Fruit fly (Drosophila melanogaster): ENCODE data around the gene GstO3.

- TF ChIP-seq Sox15 (GFP tag; optimal IDR thresholded peaks at IDR 0.05), result no peak
- no peak for TF ChIP-seq Hr39 (GFP tag; optimal IDR thresholded peaks at IDR 0.05)
- TF ChIP-seq ss (GFP tag; optimal IDR thresholded peaks at IDR 0.05), result peak; percentile 51 to 54
- no peak for TF ChIP-seq Sox102F (GFP tag; optimal IDR thresholded peaks at IDR 0.05)
Measured at dm6 chr3L:8518516-8519087, at the start of gene GstO3.

Measured in whole organism, prepupa.